Worm (Caenorhabditis elegans) whole organism, L3 larva: ENCODE data around the gene K01D12.10.

ENCODE experiments used
- R02D3.7 ChIP-seq: fragments of 150-350 bp; optimal IDR thresholded peaks from 2 replicates; lab custom pipeline; 2014; ENCODE audit warnings: missing biosample characterization, missing genetic modification characterization
- ZK546.5 ChIP-seq: sonication (generic microtip); optimal IDR thresholded peaks from 2 replicates; lab custom pipeline; 2017; ENCODE audit warnings: missing biosample characterization, missing genetic modification characterization
- aly-2 ChIP-seq: fragments of 150-350 bp; optimal IDR thresholded peaks from 2 replicates; lab custom pipeline; 2014; ENCODE audit warnings: missing biosample characterization, missing genetic modification characterization
- ama-1 ChIP-seq: fragments of 150-350 bp; optimal IDR thresholded peaks from 2 replicates; lab custom pipeline; 2018
- ceh-16 ChIP-seq: sonication (generic microtip); optimal IDR thresholded peaks from 2 replicates; lab custom pipeline; 2017; ENCODE audit warnings: missing biosample characterization, missing genetic modification characterization
- ceh-28 ChIP-seq: fragments of 150-350 bp; optimal IDR thresholded peaks from 2 replicates; lab custom pipeline; 2014; ENCODE audit warnings: missing biosample characterization, missing genetic modification reagents, missing genetic modification characterization
- ceh-82 ChIP-seq: fragments of 150-350 bp; optimal IDR thresholded peaks from 2 replicates; lab custom pipeline; 2014; ENCODE audit warnings: missing biosample characterization, missing genetic modification characterization
- ceh-9 ChIP-seq: sonication (generic microtip); optimal IDR thresholded peaks from 2 replicates; lab custom pipeline; 2018; ENCODE audit warnings: missing biosample characterization, missing genetic modification characterization
- daf-12 ChIP-seq: fragments of 150-350 bp; optimal IDR thresholded peaks from 2 replicates; lab custom pipeline; 2014; ENCODE audit warnings: missing biosample characterization, missing genetic modification reagents, missing genetic modification characterization
- egl-27 ChIP-seq: sonication (generic microtip); optimal IDR thresholded peaks from 4 replicates; lab custom pipeline; 2017; ENCODE audit warnings: missing biosample characterization, missing genetic modification reagents, missing genetic modification characterization
- egl-5 ChIP-seq: fragments of 150-350 bp; optimal IDR thresholded peaks from 2 replicates; lab custom pipeline; 2017; ENCODE audit warnings: missing biosample characterization, missing genetic modification reagents, missing genetic modification characterization, inconsistent platforms
- elt-1 ChIP-seq: fragments of 150-350 bp; optimal IDR thresholded peaks from 2 replicates; lab custom pipeline; 2014; ENCODE audit warnings: missing biosample characterization, missing genetic modification characterization
- elt-2 ChIP-seq: sonication (generic microtip); optimal IDR thresholded peaks from 2 replicates; lab custom pipeline; 2016; ENCODE audit warnings: missing genetic modification reagents, mild to moderate bottlenecking, missing genetic modification characterization, missing compliant biosample characterization
- elt-3 ChIP-seq, 3 experiments: fragments of 150-350 bp in 1 of 3; sonication (generic microtip) in 2 of 3; optimal IDR thresholded peaks; 2 replicates in 2 of 3; 4 replicates in 1 of 3; lab custom pipeline; 2014 to 2017; ENCODE audit warnings: missing biosample characterization in 3 of 3, missing genetic modification characterization in 3 of 3
- eor-1 ChIP-seq, 2 experiments: fragments of 150-350 bp; optimal IDR thresholded peaks; 2 replicates each; lab custom pipeline; 2014 to 2018; ENCODE audit warnings: missing biosample characterization in 2 of 2, missing genetic modification characterization in 2 of 2
- fkh-10 ChIP-seq: sonication (generic microtip); optimal IDR thresholded peaks from 2 replicates; lab custom pipeline; 2017; ENCODE audit warnings: missing biosample characterization, missing genetic modification reagents, missing genetic modification characterization
- fkh-2 ChIP-seq: fragments of 150-350 bp; optimal IDR thresholded peaks from 2 replicates; lab custom pipeline; 2014; ENCODE audit warnings: missing biosample characterization, missing genetic modification reagents, missing genetic modification characterization
- hmg-11 ChIP-seq: sonication (generic microtip); optimal IDR thresholded peaks from 2 replicates; lab custom pipeline; 2016; ENCODE audit warnings: missing genetic modification characterization, missing compliant biosample characterization
- jun-1 ChIP-seq: fragments of 150-350 bp; optimal IDR thresholded peaks from 2 replicates; lab custom pipeline; 2014; ENCODE audit warnings: missing biosample characterization, missing genetic modification reagents, missing genetic modification characterization
- lin-15B ChIP-seq: fragments of 150-350 bp; optimal IDR thresholded peaks from 2 replicates; lab custom pipeline; 2014; ENCODE audit warnings: missing biosample characterization, missing genetic modification characterization
- lin-39 ChIP-seq: fragments of 150-350 bp; optimal IDR thresholded peaks from 2 replicates; lab custom pipeline; 2018; ENCODE audit warnings: missing biosample characterization, missing genetic modification reagents, missing genetic modification characterization
- lsy-12 ChIP-seq: sonication (generic microtip); optimal IDR thresholded peaks from 2 replicates; lab custom pipeline; 2016; ENCODE audit warnings: mild to moderate bottlenecking, missing genetic modification characterization, missing compliant biosample characterization
- mml-1 ChIP-seq: fragments of 150-350 bp; sonication (generic microtip); optimal IDR thresholded peaks from 3 replicates; lab custom pipeline; 2014; ENCODE audit warnings: missing biosample characterization, missing genetic modification characterization
- nfya-1 ChIP-seq: sonication (generic microtip); optimal IDR thresholded peaks from 2 replicates; lab custom pipeline; 2017; ENCODE audit warnings: missing genetic modification characterization, mild to moderate bottlenecking, missing compliant biosample characterization, antibody characterized with exemption, moderate library complexity; ENCODE audit not compliant: insufficient read depth
- nhr-12 ChIP-seq: fragments of 150-350 bp; optimal IDR thresholded peaks from 2 replicates; lab custom pipeline; 2014; ENCODE audit warnings: missing biosample characterization, missing genetic modification characterization
- nhr-23 ChIP-seq: fragments of 150-350 bp; optimal IDR thresholded peaks from 2 replicates; lab custom pipeline; 2014; ENCODE audit warnings: missing biosample characterization, missing genetic modification reagents, missing genetic modification characterization
- nhr-237 ChIP-seq: fragments of 150-350 bp; optimal IDR thresholded peaks from 2 replicates; lab custom pipeline; 2014; ENCODE audit warnings: missing biosample characterization, missing genetic modification characterization
- nhr-25 ChIP-seq: sonication (generic microtip); optimal IDR thresholded peaks from 2 replicates; lab custom pipeline; 2017; ENCODE audit warnings: missing biosample characterization, missing genetic modification characterization
- nhr-43 ChIP-seq: sonication (generic microtip); optimal IDR thresholded peaks from 2 replicates; lab custom pipeline; 2016; ENCODE audit warnings: mild to moderate bottlenecking, missing genetic modification characterization, missing compliant biosample characterization; ENCODE audit not compliant: poor library complexity, severe bottlenecking
- nhr-76 ChIP-seq: fragments of 150-350 bp; sonication (generic microtip); optimal IDR thresholded peaks from 5 replicates; lab custom pipeline; 2014; ENCODE audit warnings: missing biosample characterization, missing genetic modification characterization
- nhr-77 ChIP-seq: fragments of 150-350 bp; optimal IDR thresholded peaks from 2 replicates; lab custom pipeline; 2014; ENCODE audit warnings: missing biosample characterization, missing genetic modification characterization
- pha-4 ChIP-seq: fragments of 150-350 bp; optimal IDR thresholded peaks from 2 replicates; lab custom pipeline; 2014; ENCODE audit warnings: missing biosample characterization, missing genetic modification reagents, missing genetic modification characterization
- sea-2 ChIP-seq: fragments of 150-350 bp; sonication (generic microtip); optimal IDR thresholded peaks from 4 replicates; lab custom pipeline; 2014; ENCODE audit warnings: missing biosample characterization, missing genetic modification reagents, missing genetic modification characterization
- skn-1 ChIP-seq: fragments of 150-350 bp; optimal IDR thresholded peaks from 2 replicates; lab custom pipeline; 2014; ENCODE audit warnings: missing biosample characterization, missing genetic modification characterization
- tbx-2 ChIP-seq: sonication (generic microtip); optimal IDR thresholded peaks from 2 replicates; lab custom pipeline; 2016; ENCODE audit warnings: mild to moderate bottlenecking, missing genetic modification characterization, missing compliant biosample characterization
- unc-39 ChIP-seq: sonication (generic microtip); optimal IDR thresholded peaks from 4 replicates; lab custom pipeline; 2017; ENCODE audit warnings: missing biosample characterization, missing genetic modification characterization
- unc-62 ChIP-seq: fragments of 150-350 bp; sonication (generic microtip); optimal IDR thresholded peaks from 4 replicates; lab custom pipeline; 2014; ENCODE audit warnings: missing biosample characterization, missing genetic modification reagents, missing genetic modification characterization
- zag-1 ChIP-seq: fragments of 150-350 bp; optimal IDR thresholded peaks from 2 replicates; lab custom pipeline; 2014; ENCODE audit warnings: missing biosample characterization, missing genetic modification characterization

Gene K01D12.10

DNA sequence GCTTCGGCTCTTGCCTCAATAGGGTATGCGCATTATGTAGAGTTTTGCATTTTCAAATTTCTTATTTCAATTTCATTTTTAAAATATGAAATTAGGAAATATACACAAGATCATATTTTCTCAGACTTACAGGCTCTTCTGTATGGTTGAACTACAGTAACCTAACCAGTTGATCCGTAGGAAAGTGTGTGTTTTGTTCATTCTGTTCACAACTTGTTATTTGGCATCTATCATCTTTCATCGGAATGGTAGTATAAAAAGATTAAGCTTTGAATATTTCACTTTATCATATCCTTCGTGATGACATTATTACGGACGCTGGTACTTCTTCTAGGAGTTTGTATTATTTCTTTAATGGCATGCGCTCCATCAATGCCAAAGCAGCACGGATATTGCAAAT lies at the start of gene K01D12.10:
Gene K01D12.10 (plus strand): TSS at position 301 of the 400 bp plus-strand sequence.
- TF ChIP-seq R02D3.7 (tag; lab: Kevin White, UChicago) (no peak), nhr-23 (tag; lab: Kevin White, UChicago) (no peak), aly-2 (tag; lab: Kevin White, UChicago) (no peak), ceh-28 (no peak), lsy-12 (no peak), ceh-16 (tag; lab: Kevin White, UChicago) (no peak), hmg-11 (tag; lab: Kevin White, UChicago) (no peak), nhr-12 (tag; lab: Kevin White, UChicago) (no peak), lin-15B (tag; lab: Kevin White, UChicago) (no peak), unc-39 (tag; lab: Kevin White, UChicago) (no peak), egl-27 (tag; lab: Kevin White, UChicago) (no peak), nhr-237 (no peak), fkh-10 (GFP tag; lab: Kevin White, UChicago) (no peak), daf-12 (tag; lab: Kevin White, UChicago) (no peak), skn-1 (tag; lab: Kevin White, UChicago) (no peak), egl-5 (tag; lab: Kevin White, UChicago) (no peak), zag-1 (tag; lab: Kevin White, UChicago) (no peak), lin-39 (tag; lab: Kevin White, UChicago) (no peak), fkh-2 (tag; lab: Kevin White, UChicago) (no peak)

DNA sequence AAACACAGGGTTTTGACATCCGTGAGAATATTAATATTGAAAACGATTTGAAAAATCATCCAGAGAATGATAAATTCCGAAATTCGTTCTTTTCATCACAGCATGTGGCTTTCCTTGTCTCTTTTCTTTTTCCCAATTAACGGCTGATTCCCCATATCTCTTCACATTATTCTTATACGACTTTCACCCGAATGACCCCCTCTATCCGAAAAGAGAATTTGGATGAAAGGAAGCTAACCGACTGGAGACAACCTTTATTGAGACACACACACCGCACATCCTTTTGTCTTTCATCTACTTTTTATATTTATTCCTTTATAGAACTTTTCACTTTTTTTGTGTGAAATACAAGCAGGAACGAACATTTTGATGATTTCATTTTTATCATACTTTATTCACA lies 48.4 kb upstream of the K01D12.10 start:
- no peak for TF ChIP-seq ceh-28

DNA sequence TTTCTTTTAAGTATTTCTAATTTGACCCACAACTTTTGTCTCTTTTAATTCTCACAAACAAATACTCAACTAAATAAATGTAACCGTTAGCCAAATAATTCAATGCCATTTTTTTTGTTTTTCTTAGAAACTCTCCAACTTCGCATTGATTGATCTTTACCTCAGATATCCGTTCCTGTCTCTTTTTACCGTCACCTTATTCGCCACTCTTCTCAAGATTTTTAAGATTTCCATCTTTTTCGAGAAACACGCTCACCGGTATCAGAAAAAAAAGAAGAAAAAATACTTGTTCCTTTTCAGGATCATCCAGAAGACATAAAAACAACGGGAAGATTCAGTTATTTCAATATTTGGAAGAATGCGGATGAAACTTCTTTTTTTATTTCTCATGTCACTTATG lies 47.7 kb upstream of the K01D12.10 start, which contains the start of gene F23H12.5:
Gene F23H12.5 (plus strand): TSS at position 301 of the 400 bp plus-strand sequence.
- no peak for TF ChIP-seq aly-2 (tag; lab: Kevin White, UChicago)
- no peak for TF ChIP-seq egl-5 (tag; lab: Kevin White, UChicago)
- TF ChIP-seq elt-2: no peak
- no peak for TF ChIP-seq tbx-2 (tag; lab: Kevin White, UChicago)
- TF ChIP-seq R02D3.7 (tag; lab: Kevin White, UChicago): no peak

DNA sequence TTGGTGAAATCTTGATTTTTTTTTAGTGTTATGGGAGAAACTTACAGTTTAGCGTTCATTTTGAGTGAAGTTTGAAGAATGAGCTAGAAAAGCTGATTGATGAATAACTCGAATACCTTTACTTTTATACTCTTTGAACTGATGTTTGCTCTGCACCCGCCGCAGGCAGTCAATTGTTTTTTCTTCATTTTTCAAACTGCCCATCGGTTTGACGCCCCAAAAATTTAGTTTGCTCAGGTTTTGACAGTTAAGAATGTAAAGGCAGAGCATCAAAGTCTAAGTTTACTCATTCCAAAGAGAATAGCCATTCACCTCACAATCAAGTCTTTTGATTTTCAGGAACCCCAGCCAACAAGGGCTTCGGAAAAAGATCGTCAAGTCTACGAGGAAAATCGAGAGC lies 44.4 kb upstream of the K01D12.10 start, which contains the start of gene fipr-1:
Gene fipr-1 (minus strand): TSS at position 101 of the 400 bp plus-strand sequence.
- no peak for TF ChIP-seq nhr-77 (tag; lab: Kevin White, UChicago)
- TF ChIP-seq ceh-28: no peak
- TF ChIP-seq nhr-25: no peak
- TF ChIP-seq daf-12 (tag; lab: Kevin White, UChicago): no peak
- TF ChIP-seq ZK546.5 (tag; lab: Kevin White, UChicago): no peak
- no peak for TF ChIP-seq mml-1 (tag; lab: Kevin White, UChicago)
- TF ChIP-seq ama-1 (lab: Kevin White, UChicago): no peak
- TF ChIP-seq sea-2: no peak
- TF ChIP-seq jun-1 (tag; lab: Kevin White, UChicago): no peak
- TF ChIP-seq elt-3 (tag; optimal IDR thresholded peaks at IDR 0.05; lab: Kevin White, UChicago): no peak
- TF ChIP-seq nhr-23 (tag; lab: Kevin White, UChicago): no peak
- TF ChIP-seq eor-1 (tag; optimal IDR thresholded peaks at IDR 0.05; lab: Kevin White, UChicago): no peak
- no peak for TF ChIP-seq nfya-1
- no peak for TF ChIP-seq nhr-43
- no peak for TF ChIP-seq elt-2
- TF ChIP-seq unc-62 (GFP tag; lab: Kevin White, UChicago): no peak
- TF ChIP-seq ceh-9 (tag; lab: Kevin White, UChicago): no peak

DNA sequence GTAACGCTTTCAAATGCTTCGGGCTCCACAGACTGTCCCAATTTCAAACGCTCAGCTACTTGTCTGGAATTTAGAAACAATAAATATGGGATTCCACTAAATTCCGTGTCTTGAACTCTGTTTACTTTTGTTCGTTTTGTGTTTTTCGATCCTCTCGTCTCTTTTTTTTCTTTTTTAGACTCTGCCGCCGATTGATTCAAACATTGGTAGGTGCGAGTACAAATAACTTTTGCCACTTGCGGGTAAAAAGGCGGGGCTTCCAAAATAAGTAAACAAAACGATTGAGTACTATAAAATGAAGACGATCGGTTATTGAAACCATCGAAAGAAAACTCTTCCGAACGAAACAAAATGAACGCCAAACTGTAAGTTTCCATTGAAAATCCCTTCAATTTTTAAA lies 40.9 kb upstream of the K01D12.10 start, which contains the start of gene fipr-2:
Gene fipr-2 (plus strand): TSS at position 245 of the 400 bp plus-strand sequence.
- TF ChIP-seq pha-4 (tag; lab: Kevin White, UChicago) (peak; percentile 81), nhr-237 (no peak), elt-1 (tag; lab: Kevin White, UChicago) (no peak), ZK546.5 (tag; lab: Kevin White, UChicago) (no peak), ceh-82 (tag; lab: Kevin White, UChicago) (no peak), nhr-76 (no peak), daf-12 (tag; lab: Kevin White, UChicago) (no peak), skn-1 (tag; lab: Kevin White, UChicago) (no peak)
